Fruit fly (Drosophila melanogaster) whole organism: Measurements from ENCODE around the gene CG43203.

Experiments
- CG8478 ChIP-seq: fragments of >200 bp; optimal IDR thresholded peaks from 2 replicates; lab custom pipeline; 2018; ENCODE audit warnings: inconsistent platforms
- psq ChIP-seq: fragments of >200 bp; optimal IDR thresholded peaks from 2 replicates; lab custom pipeline; 2017

DNA sequence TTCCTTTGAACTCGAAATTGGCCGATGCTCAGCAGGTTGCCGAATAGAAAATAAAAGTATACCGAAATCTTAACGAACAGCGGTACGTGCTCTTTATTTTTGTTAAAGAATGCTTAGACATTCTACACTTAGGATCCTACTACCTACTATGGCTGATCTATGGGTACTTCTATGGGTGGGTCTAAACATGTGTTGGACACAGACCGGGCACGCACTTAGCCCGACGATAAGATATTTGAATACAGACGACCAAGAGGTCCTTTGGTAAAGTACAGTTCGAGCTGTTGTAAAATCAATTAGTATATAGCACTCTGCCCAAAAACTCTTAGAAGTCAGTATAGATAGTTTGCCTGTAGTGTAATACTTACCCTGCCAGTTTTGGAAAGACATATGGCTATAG lies 21.3 kb upstream of the CG43203 start:
- TF ChIP-seq CG8478 (lab: Kevin White, UChicago) (no peak), psq (no peak)
